Fruit fly (Drosophila melanogaster): ENCODE measurements around the gene CG14506.
A peak's percentile ranks its signal among the peaks of the same experiment; 100 is the strongest.

CG14506 gene

DNA sequence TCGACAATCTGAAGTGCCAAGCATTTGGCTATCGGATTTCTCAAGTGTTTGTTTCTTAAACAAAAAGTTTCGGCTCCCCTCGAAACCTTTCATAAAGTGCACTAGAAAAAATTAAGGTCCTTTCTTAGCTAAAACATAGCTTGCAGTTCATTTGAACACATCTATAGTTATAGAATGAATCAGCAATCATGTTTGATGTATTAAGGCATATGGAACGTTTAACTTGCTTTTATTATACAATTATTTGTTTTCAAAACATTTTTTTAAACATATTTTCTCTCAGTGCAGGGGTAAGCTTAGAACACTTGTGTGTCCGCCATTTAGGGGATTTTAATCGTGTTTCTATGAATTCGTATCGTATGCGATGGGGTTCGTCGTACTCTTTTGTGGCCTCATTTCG, 22.4 kb downstream of the CG14506 start (continued):
- TF ChIP-seq CG16815 (GFP tag; optimal IDR thresholded peaks at IDR 0.05) (peak; percentile 56), HLH54F (GFP tag; optimal IDR thresholded peaks at IDR 0.05) (peak; percentile 14), CG10959 (GFP tag; IDR thresholded peaks at IDR 0.05) (no peak), CG9437 (GFP tag; optimal IDR thresholded peaks at IDR 0.05) (peak; percentile 44), CG32772 (GFP tag; IDR thresholded peaks at IDR 0.05) (peak; percentile 49; the same call in 1 of the 2 replicates), kay (GFP tag; optimal IDR thresholded peaks at IDR 0.05) (no peak), CG4404 (GFP tag; IDR thresholded peaks at IDR 0.05) (peak; percentile 44; the same call in 1 of the 2 replicates), chm (GFP tag; IDR thresholded peaks at IDR 0.05) (peak; percentile 58; the same call in 1 of the 2 replicates), Meics (GFP tag; optimal IDR thresholded peaks at IDR 0.05) (peak; percentile 25), tx (GFP tag; optimal IDR thresholded peaks at IDR 0.05) (peak; percentile 20), CG15269 (tag; optimal IDR thresholded peaks at IDR 0.05) (peak; percentile 62), CG3065 (GFP tag; optimal IDR thresholded peaks at IDR 0.05) (peak; percentile 20), Bgb (GFP tag; IDR thresholded peaks at IDR 0.05; ENCODE audit: partially characterized antibody) (no peak), hkb (optimal IDR thresholded peaks at IDR 0.05) (no peak), hkb (GFP tag; IDR thresholded peaks at IDR 0.05) (peak; percentile 46; the same call in 1 of the 2 replicates), seq (GFP tag; IDR thresholded peaks at IDR 0.05) (0 out of 2 replicates have a peak, but pooled peaks have one; percentile 17), Dfd (GFP tag; optimal IDR thresholded peaks at IDR 0.05) (no peak), sc (optimal IDR thresholded peaks at IDR 0.05) (no peak), sc (GFP tag; optimal IDR thresholded peaks at IDR 0.05) (peak; percentile 76), dmrt11E (tag; optimal IDR thresholded peaks at IDR 0.05) (peak; percentile 92), D19B (GFP tag; optimal IDR thresholded peaks at IDR 0.05) (no peak), CG15696 (tag; optimal IDR thresholded peaks at IDR 0.05) (peak; percentile 32), CG12769 (tag; optimal IDR thresholded peaks at IDR 0.05) (peak; percentile 23), fd102C (GFP tag; optimal IDR thresholded peaks at IDR 0.05) (no peak), otp (GFP tag; IDR thresholded peaks at IDR 0.05) (peak; percentile 68; the same call in 1 of the 3 replicates), CG17568 (GFP tag; optimal IDR thresholded peaks at IDR 0.05) (peak; percentile 60), zen (tag; optimal IDR thresholded peaks at IDR 0.05) (peak; percentile 68), CG18764 (GFP tag; optimal IDR thresholded peaks at IDR 0.05) (peak; percentile 41), Oli (tag; optimal IDR thresholded peaks at IDR 0.05) (peak; percentile 75), Sin3A (optimal IDR thresholded peaks at IDR 0.05) (no peak), pho (GFP tag; optimal IDR thresholded peaks at IDR 0.05) (peak; percentile 15), CG12659 (GFP tag; optimal IDR thresholded peaks at IDR 0.05) (peak; percentile 36), Hmx (GFP tag; optimal IDR thresholded peaks at IDR 0.05) (no peak), Ada2b (GFP tag; IDR thresholded peaks at IDR 0.05) (peak; percentile 41; the same call in 1 of the 2 replicates), twi (tag; optimal IDR thresholded peaks at IDR 0.05) (peak; percentile 65), CG8359 (GFP tag; optimal IDR thresholded peaks at IDR 0.05; ENCODE audit: borderline replicate concordance) (peak; percentile 44), bab2 (GFP tag; optimal IDR thresholded peaks at IDR 0.05) (peak; percentile 33), CG17186 (GFP tag; optimal IDR thresholded peaks at IDR 0.05) (peak; percentile 0), CG9727 (GFP tag; optimal IDR thresholded peaks at IDR 0.05) (peak; percentile 71), Bdp1 (GFP tag; optimal IDR thresholded peaks at IDR 0.05) (peak; percentile 22), lola (GFP tag; optimal IDR thresholded peaks at IDR 0.05) (peak in 1 of 3 experiments; percentile 86), CG12744 (GFP tag; optimal IDR thresholded peaks at IDR 0.05) (peak; percentile 13), lab (GFP tag; optimal IDR thresholded peaks at IDR 0.05) (peak; percentile 39), fd3F (GFP tag; optimal IDR thresholded peaks at IDR 0.05) (peak; percentile 1), Atf3 (GFP tag; optimal IDR thresholded peaks at IDR 0.05) (peak; percentile 74), D19A (tag; optimal IDR thresholded peaks at IDR 0.05) (peak; percentile 64), CG2199 (GFP tag; IDR thresholded peaks at IDR 0.05) (0 out of 3 replicates have a peak, but pooled peaks have one; percentile 20), CG17829 (tag; optimal IDR thresholded peaks at IDR 0.05) (peak; percentile 88), Xbp1 (GFP tag; optimal IDR thresholded peaks at IDR 0.05) (peak; percentile 66), Atf6 (GFP tag; IDR thresholded peaks at IDR 0.05) (peak; percentile 22; the same call in 1 of the 2 replicates), NfI (GFP tag; optimal IDR thresholded peaks at IDR 0.05) (peak; percentile 49)

All from whole organism, embryonic.